Worm (Caenorhabditis elegans) whole organism, dauer: ENCODE measurements around the gene uaf-2.

ENCODE experiments used
- unc-62 ChIP-seq: sonication (generic microtip); optimal IDR thresholded peaks from 2 replicates; lab custom pipeline; 2017; ENCODE audit warnings: missing biosample characterization, missing genetic modification reagents, missing genetic modification characterization

Gene uaf-2

DNA sequence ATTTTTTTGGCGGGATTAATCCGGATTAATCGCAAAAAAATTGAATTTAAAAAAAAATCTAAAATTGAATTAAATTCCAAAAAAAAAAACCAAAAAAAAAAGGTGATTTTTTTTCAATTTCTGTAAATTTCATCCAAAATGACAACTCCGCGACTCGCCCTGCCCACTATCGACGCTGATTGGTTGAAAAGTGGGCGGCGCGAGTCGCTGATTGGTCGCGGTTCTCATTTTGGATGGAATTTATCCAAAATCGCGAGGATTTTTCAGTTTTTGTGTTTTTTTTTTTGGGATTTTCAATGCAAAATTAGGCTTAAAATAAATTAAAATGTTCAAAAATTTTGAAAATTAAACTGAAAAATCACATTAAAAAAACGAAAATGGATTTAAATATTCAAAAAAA lies 9.1 kb downstream of the uaf-2 start:
- no peak for TF ChIP-seq unc-62

DNA sequence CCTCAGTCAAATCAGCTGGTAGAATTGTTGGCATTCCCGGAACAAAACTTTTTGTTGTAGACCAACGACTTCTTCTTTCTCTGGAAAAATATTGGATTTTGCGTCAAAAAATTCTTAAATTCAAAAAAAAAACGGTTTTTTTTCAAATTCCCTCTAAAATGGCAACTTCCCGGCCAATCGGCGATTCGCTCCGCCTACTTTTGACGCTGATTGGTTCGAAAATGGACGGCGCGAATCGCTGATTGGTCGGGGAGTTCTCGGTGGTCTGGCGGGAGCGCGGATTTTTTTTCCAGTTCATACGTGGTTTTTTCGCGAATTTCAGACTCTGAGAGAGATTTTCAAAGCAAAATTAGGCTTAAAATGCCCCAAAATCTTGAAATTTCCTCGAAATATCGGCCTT lies 9.8 kb downstream of the uaf-2 start:
- TF ChIP-seq unc-62: no peak

DNA sequence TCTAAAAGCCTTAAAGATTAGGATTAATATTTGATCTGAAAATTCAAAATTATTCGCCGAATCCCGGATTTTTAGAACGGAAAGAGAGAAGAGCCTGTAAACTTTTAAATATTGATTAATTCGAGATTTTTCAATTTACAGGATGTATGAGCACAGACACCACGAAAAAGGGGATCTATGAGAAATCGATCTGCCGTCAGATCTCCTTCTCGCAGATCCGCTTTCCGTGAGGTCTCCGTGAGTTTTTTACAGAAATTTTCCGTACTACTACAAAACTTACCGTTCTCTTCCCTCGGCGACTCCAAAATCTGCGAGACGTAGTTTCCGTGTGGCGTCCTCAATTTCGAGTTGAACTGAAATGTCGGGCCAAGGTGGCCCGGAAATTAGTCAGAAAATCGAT lies 10.4 kb downstream of the uaf-2 start:
- no peak for TF ChIP-seq unc-62

DNA sequence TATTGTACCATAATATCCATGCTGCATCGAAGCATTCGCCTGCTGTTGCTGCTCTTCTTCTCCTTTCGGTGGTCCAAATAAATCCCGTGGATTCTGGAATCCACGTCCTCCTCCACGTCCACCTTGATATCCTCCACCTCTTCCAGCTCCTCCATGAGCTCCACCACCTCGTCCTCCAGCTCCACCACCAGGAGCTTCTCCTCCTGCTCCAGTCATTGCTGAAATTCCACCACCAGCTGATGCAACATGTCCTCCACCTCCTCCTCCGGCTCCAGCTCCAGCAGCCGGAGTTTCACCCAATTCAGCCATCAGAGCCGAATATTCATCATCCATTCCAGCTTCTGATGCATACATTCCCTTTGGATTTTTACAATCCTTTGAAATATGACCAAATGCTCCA lies 13.0 kb downstream of the uaf-2 start:
- no peak for TF ChIP-seq unc-62

DNA sequence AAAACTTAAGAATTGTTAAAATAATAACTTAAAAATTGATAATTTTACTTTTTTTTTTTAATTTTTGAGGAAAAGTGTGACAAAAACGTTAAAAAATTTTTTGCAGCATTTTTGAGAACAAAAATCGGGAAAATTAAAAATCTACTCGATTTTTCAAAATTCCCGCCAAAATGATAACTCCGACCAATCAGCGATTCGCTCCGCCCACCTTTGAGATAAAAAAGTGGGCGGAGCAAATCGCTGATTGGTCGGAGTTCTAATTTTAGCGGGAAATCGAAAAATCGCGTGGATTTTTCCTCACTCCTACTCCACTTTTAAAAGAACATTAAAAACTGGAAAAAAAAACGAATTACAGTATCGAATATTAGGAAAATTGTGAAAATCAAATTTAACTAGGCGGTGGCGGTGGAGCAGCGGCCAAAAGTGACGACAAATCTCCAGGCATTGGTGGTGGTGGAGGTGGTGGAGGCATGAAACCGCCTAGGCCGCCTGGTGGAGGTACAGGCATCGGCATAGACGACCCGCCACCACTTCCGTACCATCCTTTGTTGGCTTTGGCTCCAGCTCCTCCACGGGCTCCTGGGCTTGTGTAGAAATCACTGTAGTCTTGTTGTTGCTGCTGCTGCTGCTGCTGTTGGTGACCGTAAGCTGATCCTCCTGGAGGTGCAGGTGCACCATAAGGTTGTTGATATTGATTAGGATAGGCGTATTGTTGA lies 14.3 kb downstream of the uaf-2 start:
- no peak for TF ChIP-seq unc-62

DNA sequence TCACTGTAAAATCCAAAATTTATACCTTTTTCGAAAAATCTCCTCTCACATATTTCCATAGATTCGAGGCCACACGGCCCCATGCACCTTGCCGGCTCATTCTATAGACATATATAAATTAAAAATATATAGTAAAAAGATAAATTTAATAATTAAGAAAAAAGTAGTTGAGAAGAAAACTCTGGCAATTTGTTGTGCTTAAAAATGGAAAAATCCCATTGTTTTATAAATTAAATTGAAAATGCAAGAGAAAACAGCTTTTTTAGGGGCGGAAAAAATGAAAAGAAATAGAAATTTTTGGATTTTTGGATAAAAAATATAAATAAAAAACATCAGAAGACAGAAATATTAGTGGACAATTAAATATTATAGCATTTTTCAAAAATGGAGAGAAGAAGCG lies 15.0 kb downstream of the uaf-2 start, which contains the start of gene Y116A8C.30:
Gene Y116A8C.30 (minus strand): TSS at position 101 of the 400 bp plus-strand sequence.
- no peak for TF ChIP-seq unc-62

DNA sequence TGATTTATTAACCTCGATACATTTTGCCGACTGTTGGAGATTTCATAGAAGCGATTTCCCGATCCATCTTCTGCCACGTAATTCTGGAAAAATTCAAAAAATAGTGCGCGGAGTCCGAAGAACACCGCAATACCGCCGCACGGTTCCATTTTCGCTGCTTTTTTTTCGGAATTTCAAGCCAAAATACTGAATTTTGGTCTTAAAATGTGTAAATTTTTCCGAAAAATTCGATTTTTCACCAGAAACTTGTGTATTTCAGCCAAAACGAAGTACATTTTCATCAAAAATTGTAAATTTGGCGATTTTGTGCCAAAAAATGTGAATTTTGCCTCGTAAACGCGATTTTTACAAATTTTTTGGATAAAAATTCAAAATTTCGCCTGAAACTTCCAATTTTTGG lies 15.5 kb downstream of the uaf-2 start:
- TF ChIP-seq unc-62: no peak

DNA sequence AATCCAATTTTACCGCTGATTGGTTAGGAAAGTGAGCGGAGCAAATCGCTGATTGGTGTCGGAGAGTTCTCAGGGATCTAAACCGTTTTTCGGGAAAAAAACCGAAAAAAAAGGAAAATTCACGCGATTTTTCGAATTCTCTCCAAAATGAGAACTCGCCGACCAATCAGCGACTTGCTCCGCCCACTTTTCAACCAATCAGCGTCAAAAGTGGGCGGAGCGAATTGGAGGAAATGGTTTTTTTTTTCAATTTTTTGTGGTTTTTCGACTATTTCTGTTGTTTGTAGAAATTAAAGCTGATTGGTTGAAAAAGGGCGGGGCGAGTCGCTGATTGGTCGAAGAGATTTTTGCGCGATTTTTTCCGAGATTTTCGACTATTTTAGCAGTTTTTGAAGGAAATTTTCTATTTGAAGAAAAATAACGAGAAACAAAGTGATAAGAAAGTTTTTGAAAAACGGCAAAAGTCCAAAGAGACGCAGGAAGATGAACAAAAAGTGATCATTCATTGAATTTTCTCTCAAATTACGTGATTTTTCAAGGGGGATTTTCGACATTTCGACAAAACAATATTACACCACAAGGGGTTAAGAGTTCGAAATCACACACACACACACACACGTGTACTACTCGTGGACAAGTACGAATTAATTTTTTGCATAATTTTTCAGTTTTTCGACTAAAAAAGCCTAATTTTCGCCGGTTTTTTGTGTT lies 17.8 kb downstream of the uaf-2 start:
- no peak for TF ChIP-seq unc-62

DNA sequence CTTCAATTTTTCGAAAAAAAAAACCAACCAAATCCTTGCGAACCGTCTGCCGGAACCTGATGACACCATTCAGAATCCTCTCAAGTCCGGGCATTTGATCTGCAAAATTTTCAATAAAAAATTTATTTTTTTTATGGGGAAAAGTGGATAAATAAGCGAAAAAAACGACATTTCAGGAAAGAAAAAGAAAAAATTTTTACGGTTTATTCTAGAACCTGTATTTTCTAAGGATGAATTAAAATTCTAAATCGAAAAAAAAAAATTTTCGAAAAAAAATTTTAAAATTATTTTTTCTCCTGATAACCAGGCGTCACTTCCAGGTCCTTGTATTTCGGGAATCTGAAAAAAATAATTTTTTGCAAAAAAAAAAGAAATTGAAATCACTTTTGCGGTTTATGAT lies 18.4 kb downstream of the uaf-2 start, which contains the start of gene bca-2:
Gene bca-2 (minus strand): TSS at position 101 of the 400 bp plus-strand sequence.
- TF ChIP-seq unc-62: no peak

DNA sequence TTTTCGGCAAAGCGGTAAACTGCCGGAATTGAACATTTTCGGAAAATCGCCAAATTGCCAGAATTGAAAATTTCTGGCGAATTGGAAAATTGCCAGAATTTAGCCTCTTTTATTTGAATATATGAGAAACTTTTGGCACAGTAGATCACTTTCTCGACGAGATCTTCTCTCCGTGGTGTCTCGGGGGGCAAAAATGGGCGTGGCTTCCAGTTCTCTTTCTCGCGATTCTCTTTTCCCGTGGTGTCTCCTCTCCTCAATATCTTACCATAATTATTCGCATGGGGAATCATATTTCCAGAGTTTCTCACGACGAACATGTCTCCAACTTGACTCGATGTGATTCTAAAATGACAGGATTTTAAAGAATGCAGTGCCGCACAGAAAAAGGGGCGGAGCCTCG lies 19.5 kb downstream of the uaf-2 start:
- TF ChIP-seq unc-62: no peak

DNA sequence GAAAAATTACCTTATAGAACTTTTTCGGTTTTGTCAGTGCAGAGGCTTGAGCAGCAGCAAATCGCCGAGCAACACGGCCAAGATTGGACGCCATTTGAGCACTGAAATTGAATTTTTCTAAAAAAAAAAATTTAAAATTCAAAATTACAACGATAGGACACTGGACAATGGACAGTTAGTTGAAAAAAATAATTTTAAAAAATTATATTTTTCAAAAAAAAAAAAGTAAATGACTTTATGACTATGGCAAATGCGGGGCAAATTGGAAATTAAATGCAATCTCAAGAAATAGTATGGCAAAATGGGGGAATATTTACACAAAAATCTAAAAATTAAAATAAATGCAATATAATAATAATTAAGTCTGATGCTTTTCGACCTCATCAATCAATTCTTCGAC lies 22.4 kb downstream of the uaf-2 start, which contains the start of gene Y116A8C.27:
Gene Y116A8C.27 (minus strand): TSS at position 101 of the 400 bp plus-strand sequence.
- TF ChIP-seq unc-62: no peak

DNA sequence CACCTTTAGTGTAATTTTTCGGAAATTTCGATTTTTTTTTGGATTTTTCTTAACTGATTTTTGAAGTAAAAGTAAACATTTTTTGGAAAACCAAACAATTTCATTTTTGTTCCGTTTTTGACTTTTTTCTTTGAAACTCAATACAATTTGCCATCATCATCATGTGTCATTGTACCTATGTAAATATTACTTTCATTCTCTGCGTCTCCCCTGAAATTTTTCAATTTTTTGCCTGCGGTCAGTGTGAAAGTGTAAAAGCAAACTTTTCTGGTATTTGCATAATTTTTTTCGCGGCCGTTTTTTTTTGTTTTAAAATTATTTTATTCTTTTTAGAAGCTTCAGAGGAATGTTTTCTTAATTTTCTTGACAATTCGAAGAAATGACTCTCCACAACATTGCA lies 24.9 kb downstream of the uaf-2 start, which contains the start of gene Y116A8C.29:
Gene Y116A8C.29 (plus strand): TSS at position 328 of the 400 bp plus-strand sequence.
- no peak for TF ChIP-seq unc-62

DNA sequence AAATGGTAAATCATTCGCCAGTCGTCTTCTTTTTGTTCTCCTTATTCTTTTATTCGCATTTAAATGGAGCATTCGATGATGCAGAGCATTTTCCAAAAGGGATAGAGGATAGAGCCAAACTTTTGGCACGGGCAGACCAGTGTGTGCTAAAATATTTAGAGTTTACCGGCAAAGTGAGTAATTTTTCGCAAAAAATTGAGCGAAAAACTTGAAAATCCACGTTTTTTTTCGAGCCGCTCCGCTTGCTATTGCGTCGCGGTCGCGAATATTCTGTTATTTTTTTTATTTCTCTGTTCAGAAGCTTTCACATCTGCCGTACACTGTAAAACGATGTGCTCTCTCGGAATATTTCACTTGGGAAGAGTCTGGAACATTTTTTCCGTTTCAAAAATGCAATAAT lies 29.7 kb downstream of the uaf-2 start, which contains the start of gene Y116A8C.43:
Gene Y116A8C.43 (plus strand): TSS at position 3 of the 400 bp plus-strand sequence.
- TF ChIP-seq unc-62: no peak

DNA sequence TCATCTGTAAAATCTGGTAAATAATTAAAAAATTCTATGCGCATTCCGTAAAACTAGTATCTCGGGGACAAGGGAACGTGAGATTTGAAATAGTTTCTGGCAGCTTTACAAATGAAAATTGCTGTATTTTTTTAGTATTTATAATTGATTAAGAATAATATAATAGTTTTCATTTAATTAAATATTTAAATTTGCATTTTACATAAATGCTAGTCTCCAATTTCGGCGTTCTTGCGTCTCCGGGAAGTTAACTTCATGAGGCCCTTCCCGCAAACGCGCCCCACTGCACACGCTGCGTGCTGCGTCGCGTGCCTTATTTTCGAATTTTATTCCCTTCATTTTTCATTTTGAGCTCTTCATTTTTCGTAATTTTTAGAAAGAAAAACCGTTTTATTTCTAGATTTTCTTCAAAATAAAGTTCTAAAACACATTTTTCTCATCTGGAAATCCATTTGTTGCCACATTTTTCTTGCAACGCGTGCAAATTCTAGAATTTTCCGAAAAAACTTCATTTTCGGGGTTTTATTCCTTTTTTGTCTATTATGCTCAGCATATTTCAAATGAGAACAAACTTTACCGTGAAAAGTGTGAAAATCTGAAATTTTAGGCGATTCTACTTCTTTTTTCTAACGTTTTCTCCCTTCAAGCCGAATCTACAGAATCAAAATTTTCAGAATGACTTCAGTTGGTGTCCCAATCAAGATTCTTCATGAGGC lies 31.0 kb downstream of the uaf-2 start, which contains the start of the genes snx-13 and snr-1:
Gene snx-13 (minus strand): TSS at position 55 of the 716 bp plus-strand sequence.
Gene snr-1 (plus strand): TSS at position 666 of the 716 bp plus-strand sequence.
- no peak for TF ChIP-seq unc-62

DNA sequence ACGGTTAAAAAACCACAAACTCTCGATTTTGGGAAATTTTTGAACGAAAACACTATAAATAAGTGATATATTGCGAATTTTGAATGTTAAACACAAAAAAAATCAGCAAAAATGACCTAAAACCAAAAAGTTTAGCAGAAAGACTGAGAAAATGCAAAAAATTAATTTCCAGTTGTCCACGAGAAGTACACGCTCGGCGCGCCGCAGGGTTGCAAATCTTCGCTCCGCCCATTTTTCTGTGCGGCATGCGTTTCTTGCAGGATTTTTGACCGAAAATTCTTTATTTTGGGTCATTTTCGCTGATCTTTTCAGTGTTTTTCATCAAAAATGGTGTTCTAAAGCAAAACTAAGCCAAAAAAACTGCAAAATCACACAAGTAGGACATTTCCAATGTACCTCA lies 33.7 kb downstream of the uaf-2 start:
- TF ChIP-seq unc-62: no peak

DNA sequence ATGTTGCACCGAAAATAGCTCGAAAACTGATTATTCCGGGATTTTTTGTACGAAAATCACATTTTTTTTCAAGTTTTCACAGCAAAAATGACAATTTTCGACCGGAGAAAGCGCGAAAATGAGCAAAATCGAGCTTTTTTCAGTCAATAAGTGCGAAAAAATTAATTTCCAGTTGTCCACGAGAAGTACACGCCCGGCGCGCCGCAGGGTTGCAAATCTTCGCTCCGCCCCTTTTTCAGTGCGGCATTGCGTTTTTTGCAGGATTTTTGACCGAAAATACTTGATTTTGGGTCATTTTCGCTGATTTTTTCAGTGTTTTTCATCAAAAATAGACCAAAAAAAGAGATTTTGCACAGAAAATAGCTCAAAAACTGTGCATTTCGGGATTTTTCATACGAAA lies 34.2 kb downstream of the uaf-2 start:
- TF ChIP-seq unc-62: no peak

DNA sequence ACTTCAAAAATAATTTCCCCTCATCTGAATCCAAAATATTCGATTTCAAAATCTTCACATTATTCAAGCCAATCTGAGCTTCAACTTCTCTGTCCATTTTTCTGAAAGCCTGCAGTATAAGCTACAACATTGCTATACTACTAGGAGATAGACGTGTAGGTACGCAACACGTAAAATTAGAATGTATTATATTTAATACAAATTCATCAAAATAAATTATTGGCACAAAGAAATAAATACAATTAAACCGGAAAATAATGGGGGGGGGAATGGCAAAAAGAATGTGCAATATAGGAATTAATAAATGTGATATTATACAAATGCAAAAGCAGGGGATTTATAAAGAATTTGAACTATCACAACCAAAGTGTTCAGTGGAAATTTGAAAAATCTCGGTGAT lies 39.9 kb downstream of the uaf-2 start, which contains the start of gene Y116A8C.25:
Gene Y116A8C.25 (minus strand): TSS at position 101 of the 400 bp plus-strand sequence.
- no peak for TF ChIP-seq unc-62
